Fruit fly (Drosophila melanogaster): ENCODE results near the gene Clic.
A peak's percentile ranks its signal among the peaks of the same experiment; 100 is the strongest.

The Clic gene

dm6 chrX:13764397-13765119 lies 57.5 kb downstream of the Clic start:
- no peak; the same call in 2 of the 3 replicates for TF ChIP-seq CG17361 (GFP tag; IDR thresholded peaks at IDR 0.05)
- peak; percentile 15 for TF ChIP-seq Chrac-16 (GFP tag; optimal IDR thresholded peaks at IDR 0.05)
- no peak for TF ChIP-seq sna (GFP tag; IDR thresholded peaks at IDR 0.05; ENCODE audit: partially characterized antibody)
- no peak for TF ChIP-seq mirr (GFP tag; optimal IDR thresholded peaks at IDR 0.05)
- peak; percentile 38 for TF ChIP-seq CG12659 (GFP tag; optimal IDR thresholded peaks at IDR 0.05)
- TF ChIP-seq CG3281 (GFP tag; optimal IDR thresholded peaks at IDR 0.05): peak; percentile 40
- no peak for TF ChIP-seq CG10431 (GFP tag; optimal IDR thresholded peaks at IDR 0.05)
- no peak for TF ChIP-seq fru (optimal IDR thresholded peaks at IDR 0.05)
- no peak for TF ChIP-seq Ets97D (GFP tag; optimal IDR thresholded peaks at IDR 0.05)
- no peak for TF ChIP-seq Sry-β (GFP tag; optimal IDR thresholded peaks at IDR 0.05)
- TF ChIP-seq CG15479 (GFP tag; optimal IDR thresholded peaks at IDR 0.05): no peak
- no peak for TF ChIP-seq Eip74EF (GFP tag; optimal IDR thresholded peaks at IDR 0.05)
- TF ChIP-seq gcm (GFP tag; optimal IDR thresholded peaks at IDR 0.05): no peak
- no peak for TF ChIP-seq wek (GFP tag; optimal IDR thresholded peaks at IDR 0.05)
- no peak for TF ChIP-seq gro (GFP tag; optimal IDR thresholded peaks at IDR 0.05)
- TF ChIP-seq bcd (GFP tag; optimal IDR thresholded peaks at IDR 0.05): peak; percentile 13
- peak; percentile 53 for TF ChIP-seq CG10979 (tag; optimal IDR thresholded peaks at IDR 0.05)
- 0 out of 3 replicates have a peak, but pooled peaks have one; percentile 5 for TF ChIP-seq zfh1 (GFP tag; IDR thresholded peaks at IDR 0.05)
- 0 out of 3 replicates have a peak, but pooled peaks have one; percentile 47 for TF ChIP-seq Mrtf (GFP tag; IDR thresholded peaks at IDR 0.05)
- TF ChIP-seq CG11696 (GFP tag; IDR thresholded peaks at IDR 0.05): no peak
- no peak for TF ChIP-seq CG12071 (GFP tag; optimal IDR thresholded peaks at IDR 0.05)
- no peak for TF ChIP-seq ato (GFP tag; IDR thresholded peaks at IDR 0.05; ENCODE audit: partially characterized antibody)
- no peak for TF ChIP-seq Mad (GFP tag; optimal IDR thresholded peaks at IDR 0.05)
- TF ChIP-seq oc (tag; optimal IDR thresholded peaks at IDR 0.05): peak; percentile 36
- no peak for TF ChIP-seq dati (GFP tag; IDR thresholded peaks at IDR 0.05)
- no peak for TF ChIP-seq CG12744 (GFP tag; optimal IDR thresholded peaks at IDR 0.05)
- peak; percentile 46; the same call in 1 of the 3 replicates for TF ChIP-seq otp (GFP tag; IDR thresholded peaks at IDR 0.05)
- TF ChIP-seq B-H1 (GFP tag; IDR thresholded peaks at IDR 0.05): peak; percentile 44; the same call in 1 of the 3 replicates
- no peak for TF ChIP-seq CG7987 (GFP tag; optimal IDR thresholded peaks at IDR 0.05)
- TF ChIP-seq CG12155 (GFP tag; optimal IDR thresholded peaks at IDR 0.05): peak; percentile 2
- no peak for TF ChIP-seq lbe (GFP tag; optimal IDR thresholded peaks at IDR 0.05)
- no peak for TF ChIP-seq Kr (GFP tag; optimal IDR thresholded peaks at IDR 0.05)
- no peak for TF ChIP-seq Poxn (GFP tag; IDR thresholded peaks at IDR 0.05)
- peak; percentile 26 for TF ChIP-seq CG18599 (GFP tag; optimal IDR thresholded peaks at IDR 0.05)
- TF ChIP-seq pfk (GFP tag; optimal IDR thresholded peaks at IDR 0.05): no peak
- TF ChIP-seq slou (GFP tag; optimal IDR thresholded peaks at IDR 0.05): no peak
- TF ChIP-seq Lpt (GFP tag; optimal IDR thresholded peaks at IDR 0.05): no peak
- no peak for TF ChIP-seq CG31365 (tag; optimal IDR thresholded peaks at IDR 0.05)
- TF ChIP-seq Hr78 (GFP tag; optimal IDR thresholded peaks at IDR 0.05): peak in 1 of 2 experiments; percentile 8
- peak; percentile 62 for TF ChIP-seq ara (GFP tag; IDR thresholded peaks at IDR 0.05)
- TF ChIP-seq CG2199 (GFP tag; IDR thresholded peaks at IDR 0.05): peak; percentile 39; the same call in 1 of the 3 replicates
- no peak for TF ChIP-seq CG9215 (GFP tag; IDR thresholded peaks at IDR 0.05)
- no peak for TF ChIP-seq GATAe (GFP tag; conservative IDR thresholded peaks at IDR 0.05)
- no peak for TF ChIP-seq pros (GFP tag; optimal IDR thresholded peaks at IDR 0.05)
- no peak for TF ChIP-seq CG43689 (GFP tag; IDR thresholded peaks at IDR 0.05)
- TF ChIP-seq aop (GFP tag; IDR thresholded peaks at IDR 0.05): no peak
- TF ChIP-seq CG12219 (GFP tag; optimal IDR thresholded peaks at IDR 0.05): peak; percentile 18
- peak; percentile 39 for TF ChIP-seq CG9437 (GFP tag; optimal IDR thresholded peaks at IDR 0.05)
- no peak for TF ChIP-seq CG12769 (tag; optimal IDR thresholded peaks at IDR 0.05)
